Worm (Caenorhabditis elegans) whole organism, L4 larva: ENCODE data around the gene Y38E10A.22.

Experiments used
- F26F4.8 ChIP-seq: fragments of 200-800 bp; sonication (Bioruptor generic); conservative IDR thresholded peaks from 2 replicates; pipeline ENCODE4 v1.3.6; 2022; ENCODE audit warnings: missing genetic modification characterization, missing compliant biosample characterization
- F37D6.2 ChIP-seq: sonication (generic microtip); optimal IDR thresholded peaks from 2 replicates; lab custom pipeline; 2016; ENCODE audit warnings: mild to moderate bottlenecking, missing genetic modification characterization, missing compliant biosample characterization
- F44E2.7 ChIP-seq: fragments of 200-800 bp; sonication (Bioruptor generic); IDR thresholded peaks from 2 replicates; pipeline ENCODE4 v2.1.2; 2022; ENCODE audit warnings: missing genetic modification characterization, missing compliant biosample characterization
- F49E8.2 ChIP-seq: sonication (generic microtip); optimal IDR thresholded peaks from 2 replicates; lab custom pipeline; 2016; ENCODE audit warnings: missing compliant biosample characterization, mild to moderate bottlenecking, missing genetic modification characterization, borderline replicate concordance
- R02D3.7 ChIP-seq: fragments of 150-350 bp; sonication (generic microtip); optimal IDR thresholded peaks from 3 replicates; lab custom pipeline; 2014; ENCODE audit warnings: missing biosample characterization, missing genetic modification characterization
- Y48G9A.11 ChIP-seq: fragments of 200-800 bp; sonication (Bioruptor generic); IDR thresholded peaks from 2 replicates; pipeline ENCODE4 v1.3.6; 2022; ENCODE audit warnings: missing genetic modification reagents, missing genetic modification characterization, missing compliant biosample characterization
- aly-2 ChIP-seq: sonication (generic microtip); optimal IDR thresholded peaks from 2 replicates; lab custom pipeline; 2018; ENCODE audit warnings: missing biosample characterization, missing genetic modification characterization
- attf-4 ChIP-seq: sonication (generic microtip); optimal IDR thresholded peaks from 3 replicates; lab custom pipeline; 2017; ENCODE audit warnings: missing biosample characterization, missing genetic modification characterization
- ceh-28 ChIP-seq: fragments of 150-350 bp; optimal IDR thresholded peaks from 2 replicates; lab custom pipeline; 2014; ENCODE audit warnings: missing biosample characterization, missing genetic modification reagents, missing genetic modification characterization
- ces-1 ChIP-seq: fragments of 150-350 bp; sonication (generic microtip); optimal IDR thresholded peaks from 4 replicates; lab custom pipeline; 2014; ENCODE audit warnings: missing biosample characterization, missing genetic modification reagents, missing genetic modification characterization
- cey-2 ChIP-seq: sonication (generic microtip); optimal IDR thresholded peaks from 3 replicates; lab custom pipeline; 2017; ENCODE audit warnings: missing genetic modification characterization, mild to moderate bottlenecking, missing compliant biosample characterization, antibody characterized with exemption, borderline replicate concordance; ENCODE audit not compliant: insufficient read depth
- dmd-8 ChIP-seq: fragments of 200-800 bp; sonication (Bioruptor generic); IDR thresholded peaks from 2 replicates; pipeline ENCODE4 v1.3.6; 2022; ENCODE audit warnings: missing genetic modification characterization, missing compliant biosample characterization
- egl-27 ChIP-seq: sonication (generic microtip); optimal IDR thresholded peaks from 3 replicates; lab custom pipeline; 2017; ENCODE audit warnings: missing biosample characterization, missing genetic modification reagents, missing genetic modification characterization
- jun-1 ChIP-seq: fragments of 150-350 bp; optimal IDR thresholded peaks from 2 replicates; lab custom pipeline; 2014; ENCODE audit warnings: missing biosample characterization, missing genetic modification reagents, missing genetic modification characterization
- lin-1 ChIP-seq: fragments of 200-800 bp; sonication (Bioruptor generic); IDR thresholded peaks from 2 replicates; pipeline ENCODE4 v1.3.6; 2022; ENCODE audit warnings: missing genetic modification reagents, missing genetic modification characterization, missing compliant biosample characterization
- lin-15B ChIP-seq: fragments of 150-350 bp; sonication (generic microtip); optimal IDR thresholded peaks from 3 replicates; lab custom pipeline; 2014; ENCODE audit warnings: missing biosample characterization, missing genetic modification characterization
- lin-38 ChIP-seq: fragments of 200-800 bp; sonication (Bioruptor generic); IDR thresholded peaks from 2 replicates; pipeline ENCODE4 v1.3.6; 2022; ENCODE audit warnings: missing genetic modification reagents, missing genetic modification characterization, missing compliant biosample characterization
- lin-39 ChIP-seq: fragments of 150-350 bp; optimal IDR thresholded peaks from 2 replicates; lab custom pipeline; 2014; ENCODE audit warnings: missing biosample characterization, missing genetic modification reagents, missing genetic modification characterization
- madf-5 ChIP-seq, 2 experiments: fragments of 200-800 bp; sonication (Bioruptor generic); IDR thresholded peaks; 2 replicates each; pipeline ENCODE4 v1.3.6; 2022; ENCODE audit warnings: missing compliant biosample characterization in 2 of 2, missing genetic modification characterization in 2 of 2
- mdt-29 ChIP-seq: fragments of 200-800 bp; sonication (Bioruptor generic); IDR thresholded peaks from 2 replicates; pipeline ENCODE4 v1.3.6; 2022; ENCODE audit warnings: missing genetic modification reagents, missing genetic modification characterization, missing compliant biosample characterization
- mxl-3 ChIP-seq: fragments of 200-800 bp; sonication (Bioruptor generic); optimal IDR thresholded peaks from 2 replicates; lab custom pipeline; 2018; ENCODE audit warnings: mild to moderate bottlenecking, missing genetic modification characterization, missing compliant biosample characterization
- nhr-10 ChIP-seq: fragments of 150-350 bp; optimal IDR thresholded peaks from 2 replicates; lab custom pipeline; 2014; ENCODE audit warnings: missing biosample characterization, missing genetic modification characterization
- nhr-102 ChIP-seq: sonication (generic microtip); optimal IDR thresholded peaks from 2 replicates; lab custom pipeline; 2016; ENCODE audit warnings: mild to moderate bottlenecking, missing genetic modification characterization, moderate library complexity, missing compliant biosample characterization
- nhr-111 ChIP-seq: fragments of 200-800 bp; sonication (Bioruptor generic); optimal IDR thresholded peaks from 2 replicates; lab custom pipeline; 2018; ENCODE audit warnings: mild to moderate bottlenecking, missing genetic modification characterization, missing compliant biosample characterization
- nhr-41 ChIP-seq: fragments of 200-800 bp; sonication (Bioruptor generic); IDR thresholded peaks from 2 replicates; pipeline ENCODE4 v1.3.6; 2022; ENCODE audit warnings: missing genetic modification reagents, missing genetic modification characterization, missing compliant biosample characterization
- nhr-42 ChIP-seq: fragments of 200-800 bp; sonication (Bioruptor generic); IDR thresholded peaks from 2 replicates; pipeline ENCODE4 v1.3.6; 2022; ENCODE audit warnings: missing genetic modification characterization, missing compliant biosample characterization
- nhr-48 ChIP-seq: sonication (generic microtip); optimal IDR thresholded peaks from 2 replicates; lab custom pipeline; 2016; ENCODE audit warnings: mild to moderate bottlenecking, missing genetic modification characterization, missing compliant biosample characterization
- nhr-76 ChIP-seq: fragments of 150-350 bp; optimal IDR thresholded peaks from 2 replicates; lab custom pipeline; 2014; ENCODE audit warnings: missing biosample characterization, missing genetic modification characterization
- nhr-77 ChIP-seq: fragments of 150-350 bp; optimal IDR thresholded peaks from 2 replicates; lab custom pipeline; 2014; ENCODE audit warnings: missing biosample characterization, missing genetic modification characterization
- pha-4 ChIP-seq, 2 experiments: fragments of 150-350 bp in 1 of 2; fragments of 200-800 bp in 1 of 2; sonication (Bioruptor generic) in 1 of 2; IDR thresholded peaks in 1 of 2; optimal IDR thresholded peaks in 1 of 2; 2 replicates each; pipeline versions ENCODE4 v1.3.6 to Lab custom; 2014 to 2022; ENCODE audit warnings: missing genetic modification characterization in 2 of 2, missing genetic modification reagents in 2 of 2, missing biosample characterization in 1 of 2, missing compliant biosample characterization in 1 of 2
- pqm-1 ChIP-seq: sonication (generic microtip); optimal IDR thresholded peaks from 2 replicates; lab custom pipeline; 2017; ENCODE audit warnings: missing biosample characterization, missing genetic modification characterization
- set-16 ChIP-seq: fragments of 200-800 bp; sonication (Bioruptor generic); IDR thresholded peaks from 2 replicates; pipeline ENCODE4 v1.3.6; 2022; ENCODE audit warnings: missing genetic modification reagents, missing genetic modification characterization, missing compliant biosample characterization
- skn-1 ChIP-seq: fragments of 150-350 bp; optimal IDR thresholded peaks from 2 replicates; lab custom pipeline; 2014; ENCODE audit warnings: missing biosample characterization, missing genetic modification characterization
- unc-130 ChIP-seq: sonication (generic microtip); optimal IDR thresholded peaks from 2 replicates; lab custom pipeline; 2016; ENCODE audit warnings: missing genetic modification reagents, missing genetic modification characterization, missing compliant biosample characterization
- unc-39 ChIP-seq: sonication (generic microtip); optimal IDR thresholded peaks from 2 replicates; lab custom pipeline; 2017; ENCODE audit warnings: missing biosample characterization, missing genetic modification characterization
- unc-62 ChIP-seq, 3 experiments: fragments of 150-350 bp in 1 of 3; sonication (generic microtip); optimal IDR thresholded peaks in 2 of 3; peaks in 1 of 3; 1 replicate in 1 of 3; 2 replicates in 2 of 3; lab custom pipeline; 2014 to 2017; ENCODE audit warnings: missing biosample characterization in 3 of 3, missing genetic modification characterization in 3 of 3, missing genetic modification reagents in 3 of 3, missing genotype in 1 of 3
- vab-7 ChIP-seq: fragments of 200-800 bp; sonication (Bioruptor generic); IDR thresholded peaks from 2 replicates; pipeline ENCODE4 v1.3.6; 2022; ENCODE audit warnings: missing genetic modification reagents, missing genetic modification characterization, missing compliant biosample characterization
- zip-2 ChIP-seq: fragments of 150-350 bp; optimal IDR thresholded peaks from 2 replicates; lab custom pipeline; 2014; ENCODE audit warnings: missing biosample characterization, missing genetic modification characterization
- ztf-11 ChIP-seq: fragments of 150-350 bp; optimal IDR thresholded peaks from 2 replicates; lab custom pipeline; 2014; ENCODE audit warnings: missing biosample characterization, missing genetic modification characterization

The Y38E10A.22 gene

ce11 chrII:12677710-12677974 lies at the start of gene Y38E10A.22:
Y38E10A.22 (minus strand) TSS chrII:12677810.
- TF ChIP-seq set-16 (GFP tag; lab: Robert Waterston, UW) (no peak), ztf-11 (tag; lab: Kevin White, UChicago) (no peak), lin-39 (tag; lab: Kevin White, UChicago) (no peak), mdt-29 (GFP tag; lab: Robert Waterston, UW) (no peak), F37D6.2 (tag; lab: Kevin White, UChicago) (no peak)

DNA sequence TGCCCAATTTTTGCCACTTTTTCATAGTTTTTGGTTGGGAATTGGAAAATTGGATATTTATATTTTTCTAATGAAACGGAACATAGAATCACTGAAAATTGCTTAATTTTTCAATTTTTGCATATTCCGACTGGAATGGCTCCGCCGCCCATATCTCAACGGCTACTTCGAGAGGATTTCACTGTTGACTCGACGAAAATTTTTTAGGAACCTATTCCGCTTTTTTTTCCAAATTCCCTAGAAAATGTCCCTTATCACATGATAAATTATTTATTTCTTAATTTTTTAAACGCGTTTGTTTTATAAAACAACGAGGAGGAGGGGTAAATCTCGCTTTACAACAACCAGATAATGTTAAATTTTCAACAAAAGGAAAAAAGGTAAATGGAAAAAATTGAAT lies 49.1 kb upstream of the Y38E10A.22 start:
- TF ChIP-seq R02D3.7 (tag; lab: Kevin White, UChicago) = no peak
- TF ChIP-seq F44E2.7 (GFP tag; lab: Robert Waterston, UW) = 0 out of 2 replicates have a peak, but pooled peaks have one; percentile 67
- TF ChIP-seq lin-38 (GFP tag; lab: Robert Waterston, UW) = peak; percentile 62
- no peak for TF ChIP-seq lin-1 (GFP tag; lab: Robert Waterston, UW)
- TF ChIP-seq Y48G9A.11 (GFP tag; lab: Robert Waterston, UW) = peak; percentile 61
- peak; percentile 25 for TF ChIP-seq F49E8.2
- no peak for TF ChIP-seq nhr-48
- peak; percentile 29 for TF ChIP-seq unc-130 (GFP tag; lab: Kevin White, UChicago)
- 0 out of 2 replicates have a peak, but pooled peaks have one; percentile 9 for TF ChIP-seq pha-4 (GFP tag; IDR thresholded peaks at IDR 0.05; lab: Robert Waterston, UW)
- TF ChIP-seq pha-4 (tag; optimal IDR thresholded peaks at IDR 0.05; lab: Kevin White, UChicago) = no peak

- TF ChIP-seq nhr-10 (tag; lab: Kevin White, UChicago) = no peak
- no peak for TF ChIP-seq dmd-8 (GFP tag; lab: Robert Waterston, UW)
- TF ChIP-seq nhr-102 = no peak
- no peak for TF ChIP-seq ztf-11 (tag; lab: Kevin White, UChicago)
- TF ChIP-seq jun-1 (tag; lab: Kevin White, UChicago) = no peak
- no peak for TF ChIP-seq nhr-77 (tag; lab: Kevin White, UChicago)
- no peak for TF ChIP-seq skn-1 (tag; lab: Kevin White, UChicago)
These were observed 45.2 kb upstream of the Y38E10A.22 start for ce11 chrII:12722685-12723287.

DNA sequence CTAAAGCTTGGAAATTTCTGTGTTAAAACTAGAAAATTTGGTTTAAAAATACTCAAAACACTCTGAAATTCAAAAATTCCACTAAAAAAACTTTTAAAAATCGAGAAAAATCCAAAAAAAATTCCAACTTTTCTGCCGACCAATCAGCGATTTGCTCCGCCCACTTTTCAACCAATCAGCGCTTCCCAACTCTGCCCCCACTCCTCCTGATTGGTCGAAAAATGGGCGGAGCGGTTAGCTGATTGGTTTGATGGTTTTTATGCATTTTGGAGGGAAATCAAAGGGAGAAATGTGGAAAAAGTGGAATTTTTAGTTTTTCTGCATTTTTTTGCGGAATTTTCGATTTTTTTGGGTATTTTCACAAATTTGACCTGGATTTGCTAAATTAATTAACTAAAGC lies 44.4 kb upstream of the Y38E10A.22 start:
- no peak for TF ChIP-seq nhr-76 (tag; lab: Kevin White, UChicago)
- TF ChIP-seq egl-27 = no peak
- TF ChIP-seq unc-39 (tag; lab: Kevin White, UChicago) = no peak
- no peak for TF ChIP-seq nhr-111 (GFP tag; lab: Kevin White, UChicago)
- TF ChIP-seq F44E2.7 (GFP tag; lab: Robert Waterston, UW) = no peak
- no peak for TF ChIP-seq cey-2
- TF ChIP-seq nhr-42 (GFP tag; lab: Robert Waterston, UW) = no peak
- TF ChIP-seq lin-15B (tag; lab: Kevin White, UChicago) = no peak
- TF ChIP-seq aly-2 (tag; lab: Kevin White, UChicago) = no peak
- TF ChIP-seq F49E8.2 = no peak

DNA sequence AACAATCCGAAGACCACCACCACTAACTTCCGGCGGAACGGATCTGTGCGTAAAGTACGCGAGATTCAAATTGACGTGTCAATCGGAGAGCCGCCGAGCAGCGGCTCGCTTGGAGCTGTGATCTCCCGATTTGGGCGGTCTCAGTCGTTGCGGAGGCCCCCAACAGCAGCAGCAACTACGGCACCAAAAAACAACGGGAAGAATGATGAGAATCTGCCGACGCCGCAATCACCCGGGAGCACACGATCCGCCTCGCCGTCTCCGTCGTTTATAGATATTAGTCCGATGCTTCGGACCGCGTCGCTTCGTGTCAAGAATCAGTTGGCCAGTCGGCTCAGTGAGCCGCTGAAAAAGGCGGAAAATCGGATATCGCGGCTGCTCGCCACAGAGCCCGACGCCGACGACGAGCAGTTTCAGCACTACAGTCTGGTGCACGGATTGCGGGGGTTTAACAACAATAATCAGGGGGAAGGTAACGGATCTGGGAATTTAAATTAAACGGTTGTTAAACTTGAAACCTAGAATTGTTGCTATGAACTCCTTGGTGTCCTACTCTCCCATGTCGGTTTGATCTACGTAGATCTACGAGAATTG lies 38.2 kb upstream of the Y38E10A.22 start:
- TF ChIP-seq F26F4.8 (GFP tag; lab: Robert Waterston, UW) (no peak), set-16 (GFP tag; lab: Robert Waterston, UW) (peak; percentile 85)

ce11 chrII:12711490-12711889 lies 33.9 kb upstream of the Y38E10A.22 start:
- TF ChIP-seq unc-130 (GFP tag; lab: Kevin White, UChicago) (no peak), unc-62 (GFP tag; optimal IDR thresholded peaks at IDR 0.05 in 1 of 2; lab: Kevin White, UChicago) (peak in 1 of 2 experiments; percentile 5), unc-62 (tag; optimal IDR thresholded peaks at IDR 0.05; lab: Kevin White, UChicago) (no peak), R02D3.7 (tag; lab: Kevin White, UChicago) (no peak), ceh-28 (tag; lab: Kevin White, UChicago) (no peak), attf-4 (no peak), pqm-1 (no peak), ces-1 (GFP tag; lab: Kevin White, UChicago) (peak; percentile 33), zip-2 (tag; lab: Kevin White, UChicago) (no peak), mxl-3 (no peak), nhr-76 (tag; lab: Kevin White, UChicago) (no peak), nhr-41 (GFP tag; lab: Robert Waterston, UW) (no peak), set-16 (GFP tag; lab: Robert Waterston, UW) (no peak), madf-5 (GFP tag; IDR thresholded peaks at IDR 0.05; lab: Robert Waterston, UW) (no peak), vab-7 (GFP tag; lab: Robert Waterston, UW) (no peak)
- TF ChIP-seq, all 104 proteins: peak for 2
